Worm (Caenorhabditis elegans) whole organism, L4 larva: ENCODE measurements around the gene M03A1.8.

ENCODE experiments used
- ZK546.5 ChIP-seq, 2 experiments: sonication (generic microtip); optimal IDR thresholded peaks; 2 replicates each; lab custom pipeline; 2017; ENCODE audit warnings: missing biosample characterization in 2 of 2, missing genetic modification characterization in 2 of 2
- fkh-10 ChIP-seq: fragments of 150-350 bp; optimal IDR thresholded peaks from 2 replicates; lab custom pipeline; 2014; ENCODE audit warnings: missing biosample characterization, missing genetic modification reagents, missing genetic modification characterization

M03A1.8 gene

DNA sequence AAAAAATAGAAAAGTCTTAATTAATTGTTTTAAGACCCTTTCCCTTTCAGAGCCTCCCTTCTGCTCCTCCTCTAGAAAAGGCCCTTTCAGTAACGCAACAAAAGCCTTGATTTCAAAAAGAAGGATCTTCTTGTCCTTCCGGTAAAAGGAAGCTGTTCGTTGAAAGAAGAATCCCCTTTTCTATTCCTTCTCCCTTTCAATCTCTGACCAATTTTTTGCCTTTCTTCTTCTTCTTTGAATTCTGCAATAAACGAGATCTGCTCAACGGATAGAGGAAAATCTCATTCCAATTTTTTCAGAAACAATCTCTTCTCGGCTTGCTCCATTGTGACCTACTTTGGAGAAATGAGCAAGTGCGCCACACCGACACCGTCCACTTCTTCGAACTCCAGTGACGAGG, 47.9 kb downstream of the M03A1.8 start, which contains the start of gene F35D11.3:
Gene F35D11.3, plus strand, starts transcription at position 300 of the 400 bp plus-strand sequence.
- TF ChIP-seq fkh-10 (GFP tag; lab: Kevin White, UChicago) = peak; percentile 62
- TF ChIP-seq ZK546.5 (tag; optimal IDR thresholded peaks at IDR 0.05; lab: Kevin White, UChicago) = no peak
